Fruit fly (Drosophila melanogaster) whole organism: ENCODE results near the gene Mst98Cb.

Experiments used
- CG8478 ChIP-seq: fragments of >200 bp; optimal IDR thresholded peaks from 2 replicates; lab custom pipeline; 2018; ENCODE audit warnings: inconsistent platforms
- pan ChIP-seq: fragments of >200 bp; optimal IDR thresholded peaks from 2 replicates; lab custom pipeline; 2017

dm6 chr3R:28307926-28308746 lies 15.5 kb downstream of the Mst98Cb start:
- TF ChIP-seq pan (lab: Kevin White, UChicago), result no peak
- no peak for TF ChIP-seq CG8478 (lab: Kevin White, UChicago)
